Worm (Caenorhabditis elegans): ENCODE measurements around the gene R07E3.1.

ce11 chrX:10355650-10356049 is 14.7 kb upstream of the R07E3.1 start, which contains the start of gene R07E3.7:
- TF ChIP-seq zfp-3 (GFP tag; conservative IDR thresholded peaks at IDR 0.05), result no peak
- TF ChIP-seq nhr-25 (tag; optimal IDR thresholded peaks at IDR 0.05; ENCODE audit: borderline replicate concordance, insufficient read depth), result no peak
- no peak for TF ChIP-seq ces-1 (GFP tag; optimal IDR thresholded peaks at IDR 0.05)
- no peak for TF ChIP-seq dve-1 (tag; optimal IDR thresholded peaks at IDR 0.05; ENCODE audit: insufficient read depth)
- TF ChIP-seq pha-4 (GFP tag; IDR thresholded peaks at IDR 0.05), result no peak
- TF ChIP-seq pha-4 (tag; optimal IDR thresholded peaks at IDR 0.05), result no peak
- no peak for TF ChIP-seq nhr-77 (tag; optimal IDR thresholded peaks at IDR 0.05)
- TF ChIP-seq ztf-11 (tag; optimal IDR thresholded peaks at IDR 0.05), result no peak
- no peak for TF ChIP-seq F10B5.3 (tag; optimal IDR thresholded peaks at IDR 0.05)
- no peak for TF ChIP-seq sdz-12 (GFP tag; optimal IDR thresholded peaks at IDR 0.05)
- no peak for TF ChIP-seq zag-1 (tag; optimal IDR thresholded peaks at IDR 0.05)
- no peak for TF ChIP-seq unc-62 (GFP tag; optimal IDR thresholded peaks at IDR 0.05 in 1 of 2)
- no peak for TF ChIP-seq unc-62 (tag; optimal IDR thresholded peaks at IDR 0.05)
- no peak for TF ChIP-seq ceh-28 (tag; optimal IDR thresholded peaks at IDR 0.05)
- no peak for TF ChIP-seq T20F7.1 (GFP tag; optimal IDR thresholded peaks at IDR 0.05)
- no peak for TF ChIP-seq egl-27 (tag; optimal IDR thresholded peaks at IDR 0.05)
